Fruit fly (Drosophila melanogaster) whole organism, embryonic: ENCODE results near the gene Tfb4.

Experiments
- ATbp ChIP-seq: fragments of 200-800 bp; sonication (Bioruptor generic); optimal IDR thresholded peaks from 2 replicates; lab custom pipeline; 2017; ENCODE audit warnings: missing biosample characterization, mild to moderate bottlenecking, missing genetic modification characterization, missing genetic modification reagents
- Atf6 ChIP-seq: fragments of 200-800 bp; sonication (Bioruptor generic); IDR thresholded peaks from 2 replicates; pipeline ENCODE4 v1.3.6; 2022; ENCODE audit warnings: missing biosample characterization, missing genetic modification characterization
- Bgb ChIP-seq: fragments of 200-800 bp; sonication (Bioruptor generic); IDR thresholded peaks from 2 replicates; pipeline ENCODE4 v1.3.6; 2022; ENCODE audit warnings: missing biosample characterization, missing genetic modification characterization; ENCODE audit not compliant: partially characterized antibody
- CG10267 ChIP-seq: fragments of 200-800 bp; sonication (Bioruptor generic); optimal IDR thresholded peaks from 2 replicates; lab custom pipeline; 2018; ENCODE audit warnings: missing biosample characterization, mild to moderate bottlenecking, missing genetic modification characterization, moderate library complexity
- CG10462 ChIP-seq: fragments of 200-800 bp; sonication (Bioruptor generic); optimal IDR thresholded peaks from 2 replicates; lab custom pipeline; 2016; ENCODE audit warnings: missing biosample characterization, missing genetic modification characterization
- CG11247 ChIP-seq: fragments of 200-800 bp; sonication (Bioruptor generic); IDR thresholded peaks from 2 replicates; pipeline ENCODE4 v1.3.6; 2022; ENCODE audit warnings: missing biosample characterization, missing genetic modification characterization
- CG12744 ChIP-seq: fragments of 200-800 bp; sonication (Bioruptor generic); optimal IDR thresholded peaks from 2 replicates; lab custom pipeline; 2016; ENCODE audit warnings: missing biosample characterization, missing genetic modification characterization
- CG12942 ChIP-seq: fragments of 200-800 bp; sonication (Bioruptor generic); optimal IDR thresholded peaks from 3 replicates; lab custom pipeline; 2016; ENCODE audit warnings: missing biosample characterization, missing genetic modification characterization
- CG14050 ChIP-seq: fragments of 200-800 bp; sonication (Bioruptor generic); IDR thresholded peaks from 3 replicates; pipeline ENCODE4 v1.3.6; 2022; ENCODE audit warnings: missing biosample characterization, missing genetic modification characterization
- CG1647 ChIP-seq: fragments of 200-800 bp; sonication (Bioruptor generic); optimal IDR thresholded peaks from 3 replicates; lab custom pipeline; 2016; ENCODE audit warnings: missing biosample characterization, missing genetic modification characterization
- CG2199 ChIP-seq: fragments of 200-800 bp; sonication (Bioruptor generic); IDR thresholded peaks from 3 replicates; pipeline ENCODE4 v1.3.6; 2022; ENCODE audit warnings: missing biosample characterization, missing genetic modification characterization
- CG31365 ChIP-seq: fragments of 200-800 bp; sonication (Bioruptor generic); optimal IDR thresholded peaks from 2 replicates; lab custom pipeline; 2018; ENCODE audit warnings: missing biosample characterization, mild to moderate bottlenecking, missing genetic modification characterization
- CG33557 ChIP-seq: fragments of 200-800 bp; sonication (Bioruptor generic); optimal IDR thresholded peaks from 2 replicates; lab custom pipeline; 2019; ENCODE audit warnings: missing biosample characterization, mild to moderate bottlenecking, missing genetic modification characterization, moderate library complexity
- CG6689 ChIP-seq: fragments of 200-800 bp; sonication (Bioruptor generic); IDR thresholded peaks from 2 replicates; pipeline ENCODE4 v1.3.6; 2022; ENCODE audit warnings: missing biosample characterization, missing genetic modification characterization
- CG7963 ChIP-seq: fragments of 200-800 bp; sonication (Bioruptor generic); IDR thresholded peaks from 3 replicates; pipeline ENCODE4 v1.3.6; 2022; ENCODE audit warnings: missing biosample characterization, missing genetic modification characterization; ENCODE audit not compliant: partially characterized antibody
- CG8281 ChIP-seq: fragments of 200-800 bp; sonication (Bioruptor generic); optimal IDR thresholded peaks from 2 replicates; lab custom pipeline; 2018; ENCODE audit warnings: missing biosample characterization, mild to moderate bottlenecking, missing genetic modification characterization, moderate library complexity
- CG9727 ChIP-seq: fragments of 200-800 bp; sonication (Bioruptor generic); optimal IDR thresholded peaks from 3 replicates; lab custom pipeline; 2017; ENCODE audit warnings: missing biosample characterization, mild to moderate bottlenecking, missing genetic modification characterization
- CHES-1-like ChIP-seq: fragments of 200-800 bp; sonication (Bioruptor generic); optimal IDR thresholded peaks from 2 replicates; lab custom pipeline; 2016; ENCODE audit warnings: missing biosample characterization, missing genetic modification characterization
- Chrac-16 ChIP-seq: fragments of 200-800 bp; sonication (Bioruptor generic); optimal IDR thresholded peaks from 3 replicates; lab custom pipeline; 2016; ENCODE audit warnings: missing biosample characterization, missing genetic modification characterization
- Dek ChIP-seq: fragments of 200-800 bp; sonication (Bioruptor generic); optimal IDR thresholded peaks from 3 replicates; lab custom pipeline; 2019; ENCODE audit warnings: missing biosample characterization, mild to moderate bottlenecking, missing genetic modification characterization, moderate library complexity
- Ets65A ChIP-seq: fragments of 200-800 bp; sonication (Bioruptor generic); peaks from one replicate; lab custom pipeline; 2016; ENCODE audit warnings: missing biosample characterization, missing genetic modification characterization
- HmgD ChIP-seq: fragments of 200-800 bp; sonication (Bioruptor generic); optimal IDR thresholded peaks from 3 replicates; lab custom pipeline; 2016; ENCODE audit warnings: missing biosample characterization, missing genetic modification characterization
- Hr51 ChIP-seq, 2 experiments: fragments of 200-800 bp; sonication (Bioruptor generic); optimal IDR thresholded peaks; 2 replicates in 1 of 2; 3 replicates in 1 of 2; lab custom pipeline; 2016 to 2018; ENCODE audit warnings: missing biosample characterization in 2 of 2, missing genetic modification characterization in 2 of 2, mild to moderate bottlenecking in 1 of 2, moderate library complexity in 1 of 2
- Hr78 ChIP-seq, 2 experiments: fragments of 200-800 bp in 1 of 2; fragments of >200 bp in 1 of 2; sonication (Bioruptor generic) in 1 of 2; optimal IDR thresholded peaks; 2 replicates each; lab custom pipeline; 2017 to 2019; ENCODE audit warnings: missing biosample characterization in 2 of 2, missing genetic modification characterization in 2 of 2, mild to moderate bottlenecking in 1 of 2, moderate library complexity in 1 of 2
- Lim3 ChIP-seq: fragments of 200-800 bp; sonication (Bioruptor generic); IDR thresholded peaks from 2 replicates; pipeline ENCODE4 v1.3.6; 2022; ENCODE audit warnings: missing biosample characterization, missing genetic modification characterization
- Mes4 ChIP-seq: fragments of 200-800 bp; sonication (Bioruptor generic); optimal IDR thresholded peaks from 2 replicates; lab custom pipeline; 2016; ENCODE audit warnings: missing biosample characterization, missing genetic modification characterization
- Myb ChIP-seq: fragments of 200-800 bp; sonication (Bioruptor generic); optimal IDR thresholded peaks from 2 replicates; lab custom pipeline; 2016; ENCODE audit warnings: missing biosample characterization, missing genetic modification characterization
- Ptx1 ChIP-seq: fragments of 200-800 bp; sonication (Bioruptor generic); IDR thresholded peaks from 2 replicates; pipeline ENCODE4 v1.3.6; 2022; ENCODE audit warnings: missing biosample characterization, missing genetic modification characterization
- Spps ChIP-seq: fragments of 200-800 bp; sonication (Bioruptor generic); optimal IDR thresholded peaks from 2 replicates; lab custom pipeline; 2018; ENCODE audit warnings: missing biosample characterization, mild to moderate bottlenecking, missing genetic modification characterization
- Sry-β ChIP-seq: fragments of 200-800 bp; sonication (Bioruptor generic); optimal IDR thresholded peaks from 2 replicates; lab custom pipeline; 2018; ENCODE audit warnings: missing biosample characterization, mild to moderate bottlenecking, missing genetic modification characterization, moderate library complexity
- Stat92E ChIP-seq, 3 experiments: fragments of >200 bp in 2 of 3; fragments of 200-800 bp in 1 of 3; sonication (Bioruptor generic) in 1 of 3; optimal IDR thresholded peaks; 2 replicates each; lab custom pipeline; 2017 to 2019; ENCODE audit warnings: missing biosample characterization in 3 of 3, missing genetic modification characterization in 3 of 3, mild to moderate bottlenecking in 1 of 3, moderate library complexity in 1 of 3
- Xbp1 ChIP-seq: fragments of 200-800 bp; sonication (Bioruptor generic); optimal IDR thresholded peaks from 3 replicates; lab custom pipeline; 2016; ENCODE audit warnings: missing biosample characterization, mild to moderate bottlenecking, missing genetic modification characterization
- ara ChIP-seq: fragments of 200-800 bp; sonication (Bioruptor generic); IDR thresholded peaks from 2 replicates; pipeline ENCODE4 v1.3.6; 2022; ENCODE audit warnings: missing biosample characterization, missing genetic modification characterization
- dan ChIP-seq: fragments of 200-800 bp; sonication (Bioruptor generic); IDR thresholded peaks from 2 replicates; pipeline ENCODE4 v1.3.6; 2022; ENCODE audit warnings: missing biosample characterization, missing genetic modification characterization
- disco-r ChIP-seq: fragments of 200-800 bp; sonication (Bioruptor generic); optimal IDR thresholded peaks from 2 replicates; lab custom pipeline; 2016; ENCODE audit warnings: missing biosample characterization, missing genetic modification characterization
- fd102C ChIP-seq: fragments of 200-800 bp; sonication (Bioruptor generic); optimal IDR thresholded peaks from 2 replicates; lab custom pipeline; 2018; ENCODE audit warnings: missing biosample characterization, mild to moderate bottlenecking, missing genetic modification characterization, moderate library complexity
- fd96Cb ChIP-seq: fragments of 200-800 bp; sonication (Bioruptor generic); optimal IDR thresholded peaks from 2 replicates; lab custom pipeline; 2018; ENCODE audit warnings: missing biosample characterization, mild to moderate bottlenecking, missing genetic modification characterization, moderate library complexity
- gem ChIP-seq: fragments of 200-800 bp; sonication (Bioruptor generic); optimal IDR thresholded peaks from 2 replicates; lab custom pipeline; 2019; ENCODE audit warnings: missing biosample characterization, mild to moderate bottlenecking, missing genetic modification characterization, moderate library complexity
- hb ChIP-seq: fragments of 200-800 bp; sonication (Bioruptor generic); IDR thresholded peaks from 3 replicates; pipeline ENCODE4 v1.3.6; 2022; ENCODE audit warnings: missing biosample characterization, missing genetic modification characterization; ENCODE audit not compliant: partially characterized antibody
- hbn ChIP-seq: fragments of 200-800 bp; sonication (Bioruptor generic); IDR thresholded peaks from 2 replicates; pipeline ENCODE4 v1.3.6; 2022; ENCODE audit warnings: missing biosample characterization, missing genetic modification characterization; ENCODE audit not compliant: partially characterized antibody
- hkb ChIP-seq, 2 experiments: fragments of 200-800 bp in 1 of 2; fragments of >200 bp in 1 of 2; sonication (Bioruptor generic) in 1 of 2; IDR thresholded peaks in 1 of 2; optimal IDR thresholded peaks in 1 of 2; 2 replicates each; pipeline versions ENCODE4 v1.3.6 to Lab custom; 2017 to 2022; ENCODE audit warnings: missing biosample characterization in 1 of 2, missing genetic modification characterization in 1 of 2
- knrl ChIP-seq: fragments of 200-800 bp; sonication (Bioruptor generic); IDR thresholded peaks from 3 replicates; pipeline ENCODE4 v1.3.6; 2022; ENCODE audit warnings: missing biosample characterization, missing genetic modification characterization; ENCODE audit not compliant: partially characterized antibody
- lilli ChIP-seq: fragments of 200-800 bp; sonication (Bioruptor generic); optimal IDR thresholded peaks from 3 replicates; lab custom pipeline; 2016; ENCODE audit warnings: missing biosample characterization, missing genetic modification characterization
- pzg ChIP-seq: fragments of 200-800 bp; sonication (Bioruptor generic); optimal IDR thresholded peaks from 3 replicates; lab custom pipeline; 2018; ENCODE audit warnings: missing biosample characterization, mild to moderate bottlenecking, missing genetic modification characterization, moderate library complexity
- salm ChIP-seq: fragments of 200-800 bp; sonication (Bioruptor generic); optimal IDR thresholded peaks from 2 replicates; lab custom pipeline; 2018; ENCODE audit warnings: missing biosample characterization, mild to moderate bottlenecking, missing genetic modification characterization
- sisA ChIP-seq: fragments of 200-800 bp; sonication (Bioruptor generic); IDR thresholded peaks from 2 replicates; pipeline ENCODE4 v1.3.6; 2022; ENCODE audit warnings: missing biosample characterization, missing genetic modification characterization
- sob ChIP-seq: fragments of 200-800 bp; sonication (Bioruptor generic); IDR thresholded peaks from 2 replicates; pipeline ENCODE4 v1.3.6; 2022; ENCODE audit warnings: missing biosample characterization, missing genetic modification characterization
- tio ChIP-seq: fragments of 200-800 bp; sonication (Bioruptor generic); optimal IDR thresholded peaks from 2 replicates; lab custom pipeline; 2017; ENCODE audit warnings: missing biosample characterization, missing genetic modification characterization, inconsistent platforms

The Tfb4 gene

dm6 chr2L:1157679-1158518, 7.4 kb upstream of the Tfb4 start, which contains the start of gene capt (continued):
- TF ChIP-seq CG9727 (GFP tag; lab: Kevin White, UChicago) (peak; percentile 18), CHES-1-like (GFP tag; lab: Kevin White, UChicago) (no peak), Dek (peak; percentile 26), ATbp (GFP tag; lab: Kevin White, UChicago) (no peak), HmgD (GFP tag; lab: Kevin White, UChicago) (no peak), hbn (no peak), gem (tag; lab: Kevin White, UChicago) (no peak), CG10267 (tag; lab: Kevin White, UChicago) (peak; percentile 21), CG12942 (GFP tag; lab: Kevin White, UChicago) (no peak), Myb (peak; percentile 10), CG12744 (no peak), CG31365 (tag; lab: Kevin White, UChicago) (no peak), Spps (tag; lab: Kevin White, UChicago) (no peak), salm (no peak), Bgb (GFP tag; lab: Robert Waterston, UW) (peak; percentile 42; the same call in 1 of the 2 replicates), fd102C (no peak), CG14050 (GFP tag; lab: Robert Waterston, UW) (no peak), disco-r (GFP tag; lab: Kevin White, UChicago) (no peak), fd96Cb (tag; lab: Kevin White, UChicago) (peak; percentile 11), Sry-β (GFP tag; lab: Kevin White, UChicago) (no peak), Hr51 (GFP tag; optimal IDR thresholded peaks at IDR 0.05; lab: Kevin White, UChicago) (no peak), hb (GFP tag; lab: Robert Waterston, UW) (no peak), Xbp1 (GFP tag; lab: Kevin White, UChicago) (peak; percentile 44), sob (peak; percentile 8; the same call in 1 of the 2 replicates), CG8281 (no peak), Mes4 (GFP tag; lab: Kevin White, UChicago) (no peak), Hr78 (GFP tag; optimal IDR thresholded peaks at IDR 0.05; lab: Kevin White, UChicago) (no peak), knrl (GFP tag; lab: Robert Waterston, UW) (no peak), CG11247 (GFP tag; lab: Robert Waterston, UW) (no peak; the same call in 1 of the 2 replicates), Ptx1 (GFP tag; lab: Robert Waterston, UW) (0 out of 2 replicates have a peak, but pooled peaks have one; percentile 29), Ets65A (GFP tag; lab: Kevin White, UChicago) (no peak), sisA (GFP tag; lab: Robert Waterston, UW) (peak; percentile 21; the same call in 1 of the 2 replicates), pzg (GFP tag; lab: Kevin White, UChicago) (peak; percentile 39), CG2199 (no peak), CG10462 (no peak), CG6689 (GFP tag; lab: Robert Waterston, UW) (peak; percentile 68), CG1647 (GFP tag; lab: Kevin White, UChicago) (no peak), Atf6 (no peak), CG7963 (GFP tag; lab: Robert Waterston, UW) (no peak), Chrac-16 (GFP tag; lab: Kevin White, UChicago) (peak; percentile 39), tio (no peak), CG33557 (GFP tag; lab: Kevin White, UChicago) (no peak), ara (GFP tag; lab: Robert Waterston, UW) (no peak), lilli (GFP tag; lab: Kevin White, UChicago) (peak; percentile 53), dan (no peak), Stat92E (GFP tag; optimal IDR thresholded peaks at IDR 0.05; lab: Kevin White, UChicago) (no peak), hkb (optimal IDR thresholded peaks at IDR 0.05; lab: Kevin White, UChicago) (no peak), hkb (GFP tag; IDR thresholded peaks at IDR 0.05; lab: Robert Waterston, UW) (no peak), Lim3 (GFP tag; lab: Robert Waterston, UW) (no peak)
